Fruit fly (Drosophila melanogaster) whole organism, embryonic: ENCODE measurements around the gene CG6695.
A peak's percentile ranks its signal among the peaks of the same experiment; 100 is the strongest.

Source experiments
- BEAF-32 ChIP-seq: fragments of 200-800 bp; sonication (Bioruptor generic); optimal IDR thresholded peaks from 3 replicates; lab custom pipeline; 2017; ENCODE audit warnings: missing biosample characterization, missing genetic modification characterization, mild to moderate bottlenecking, moderate library complexity, missing genetic modification reagents
- Bgb ChIP-seq: fragments of 200-800 bp; sonication (Bioruptor generic); IDR thresholded peaks from 2 replicates; pipeline ENCODE4 v1.3.6; 2022; ENCODE audit warnings: missing biosample characterization, missing genetic modification characterization; ENCODE audit not compliant: partially characterized antibody
- C15 ChIP-seq: fragments of 200-800 bp; sonication (Bioruptor generic); IDR thresholded peaks from 3 replicates; pipeline ENCODE4 v1.3.6; 2022; ENCODE audit warnings: missing biosample characterization, missing genetic modification characterization
- CG10267 ChIP-seq: fragments of 200-800 bp; sonication (Bioruptor generic); optimal IDR thresholded peaks from 2 replicates; lab custom pipeline; 2018; ENCODE audit warnings: missing biosample characterization, mild to moderate bottlenecking, missing genetic modification characterization, moderate library complexity
- CG11093 ChIP-seq: fragments of 200-800 bp; sonication (Bioruptor generic); IDR thresholded peaks from 3 replicates; pipeline ENCODE4 v1.3.6; 2022; ENCODE audit warnings: missing biosample characterization, missing genetic modification characterization
- CG12155 ChIP-seq: fragments of 200-800 bp; sonication (Bioruptor generic); optimal IDR thresholded peaks from 3 replicates; lab custom pipeline; 2016; ENCODE audit warnings: missing biosample characterization, missing genetic modification characterization
- CG12236 ChIP-seq: fragments of 200-800 bp; sonication (Bioruptor generic); optimal IDR thresholded peaks from 2 replicates; lab custom pipeline; 2016; ENCODE audit warnings: missing biosample characterization, missing genetic modification characterization
- CG15269 ChIP-seq: fragments of 200-800 bp; sonication (Bioruptor generic); optimal IDR thresholded peaks from 2 replicates; lab custom pipeline; 2018; ENCODE audit warnings: missing biosample characterization, mild to moderate bottlenecking, missing genetic modification characterization, moderate library complexity
- CG16813 ChIP-seq: fragments of 200-800 bp; sonication (Bioruptor generic); IDR thresholded peaks from 3 replicates; pipeline ENCODE4 v1.3.6; 2022; ENCODE audit warnings: missing biosample characterization, missing genetic modification characterization; ENCODE audit not compliant: partially characterized antibody
- CG17802 ChIP-seq: fragments of 200-800 bp; sonication (Bioruptor generic); optimal IDR thresholded peaks from 2 replicates; lab custom pipeline; 2018; ENCODE audit warnings: missing biosample characterization, mild to moderate bottlenecking, missing genetic modification characterization, moderate library complexity
- CG17912 ChIP-seq: fragments of 200-800 bp; sonication (Bioruptor generic); optimal IDR thresholded peaks from 2 replicates; lab custom pipeline; 2018; ENCODE audit warnings: missing biosample characterization, mild to moderate bottlenecking, missing genetic modification characterization
- CG3281 ChIP-seq: fragments of 200-800 bp; sonication (Bioruptor generic); optimal IDR thresholded peaks from 3 replicates; lab custom pipeline; 2017; ENCODE audit warnings: missing biosample characterization, mild to moderate bottlenecking, missing genetic modification characterization
- CG7556 ChIP-seq: fragments of 200-800 bp; sonication (Bioruptor generic); optimal IDR thresholded peaks from 2 replicates; lab custom pipeline; 2017; ENCODE audit warnings: missing biosample characterization, mild to moderate bottlenecking, missing genetic modification characterization
- CG7928 ChIP-seq: fragments of 200-800 bp; sonication (Bioruptor generic); optimal IDR thresholded peaks from 2 replicates; lab custom pipeline; 2017; ENCODE audit warnings: missing biosample characterization, mild to moderate bottlenecking, missing genetic modification characterization
- CG8281 ChIP-seq: fragments of 200-800 bp; sonication (Bioruptor generic); optimal IDR thresholded peaks from 2 replicates; lab custom pipeline; 2018; ENCODE audit warnings: missing biosample characterization, mild to moderate bottlenecking, missing genetic modification characterization, moderate library complexity
- CG8765 ChIP-seq: fragments of 200-800 bp; sonication (Bioruptor generic); IDR thresholded peaks from 2 replicates; pipeline ENCODE4 v1.3.6; 2022; ENCODE audit warnings: missing biosample characterization, missing genetic modification characterization
- CG9609 ChIP-seq: fragments of 200-800 bp; sonication (Bioruptor generic); optimal IDR thresholded peaks from 3 replicates; lab custom pipeline; 2016; ENCODE audit warnings: missing biosample characterization, missing genetic modification characterization
- CoRest ChIP-seq: fragments of 200-800 bp; sonication (Bioruptor generic); optimal IDR thresholded peaks from 3 replicates; lab custom pipeline; 2018; ENCODE audit warnings: missing biosample characterization, mild to moderate bottlenecking, missing genetic modification characterization, moderate library complexity
- D19A ChIP-seq: fragments of 200-800 bp; optimal IDR thresholded peaks from 3 replicates; lab custom pipeline; 2019; ENCODE audit warnings: missing biosample characterization, mild to moderate bottlenecking, missing genetic modification characterization, moderate library complexity
- ERR ChIP-seq: fragments of 200-800 bp; sonication (Bioruptor generic); optimal IDR thresholded peaks from 2 replicates; lab custom pipeline; 2016; ENCODE audit warnings: missing biosample characterization, missing genetic modification characterization
- Ets65A ChIP-seq: fragments of 200-800 bp; sonication (Bioruptor generic); peaks from one replicate; lab custom pipeline; 2016; ENCODE audit warnings: missing biosample characterization, missing genetic modification characterization
- GATAe ChIP-seq: fragments of 200-800 bp; sonication (Bioruptor generic); conservative IDR thresholded peaks from 2 replicates; pipeline ENCODE4 v1.3.6; 2022; ENCODE audit warnings: missing biosample characterization, missing genetic modification characterization
- Jarid2 ChIP-seq: fragments of 200-800 bp; sonication (Bioruptor generic); optimal IDR thresholded peaks from 3 replicates; lab custom pipeline; 2017; ENCODE audit warnings: mild to moderate bottlenecking, missing biosample characterization, missing genetic modification reagents, missing genetic modification characterization
- Mes4 ChIP-seq: fragments of 200-800 bp; sonication (Bioruptor generic); optimal IDR thresholded peaks from 2 replicates; lab custom pipeline; 2016; ENCODE audit warnings: missing biosample characterization, missing genetic modification characterization
- Mrtf ChIP-seq: fragments of 200-800 bp; sonication (Bioruptor generic); IDR thresholded peaks from 3 replicates; pipeline ENCODE4 v1.3.6; 2022; ENCODE audit warnings: missing biosample characterization, missing genetic modification characterization
- Myb ChIP-seq: fragments of 200-800 bp; sonication (Bioruptor generic); optimal IDR thresholded peaks from 2 replicates; lab custom pipeline; 2016; ENCODE audit warnings: missing biosample characterization, missing genetic modification characterization
- Ravus ChIP-seq: fragments of 200-800 bp; sonication (Bioruptor generic); IDR thresholded peaks from 2 replicates; pipeline ENCODE4 v1.3.6; 2022; ENCODE audit warnings: missing biosample characterization, missing genetic modification characterization
- Scr ChIP-seq: fragments of 200-800 bp; sonication (Bioruptor generic); IDR thresholded peaks from 2 replicates; pipeline ENCODE4 v1.3.6; 2022; ENCODE audit warnings: missing biosample characterization, missing genetic modification characterization; ENCODE audit not compliant: partially characterized antibody
- Sin3A ChIP-seq: fragments of >200 bp; optimal IDR thresholded peaks from 2 replicates; lab custom pipeline; 2018
- Sox100B ChIP-seq: fragments of 200-800 bp; sonication (Bioruptor generic); optimal IDR thresholded peaks from 3 replicates; lab custom pipeline; 2018; ENCODE audit warnings: missing biosample characterization, mild to moderate bottlenecking, missing genetic modification characterization
- aop ChIP-seq: fragments of 200-800 bp; sonication (Bioruptor generic); IDR thresholded peaks from 2 replicates; pipeline ENCODE4 v1.3.6; 2022; ENCODE audit warnings: missing biosample characterization, missing genetic modification characterization
- ara ChIP-seq: fragments of 200-800 bp; sonication (Bioruptor generic); IDR thresholded peaks from 2 replicates; pipeline ENCODE4 v1.3.6; 2022; ENCODE audit warnings: missing biosample characterization, missing genetic modification characterization
- bigmax ChIP-seq: fragments of 200-800 bp; sonication (Bioruptor generic); optimal IDR thresholded peaks from 2 replicates; lab custom pipeline; 2018; ENCODE audit warnings: missing biosample characterization, mild to moderate bottlenecking, missing genetic modification characterization
- bowl ChIP-seq: fragments of 200-800 bp; sonication (Bioruptor generic); IDR thresholded peaks from 2 replicates; pipeline ENCODE4 v1.3.6; 2022; ENCODE audit warnings: missing biosample characterization, missing genetic modification characterization
- cad ChIP-seq: fragments of >200 bp; optimal IDR thresholded peaks from 2 replicates; lab custom pipeline; 2017; ENCODE audit warnings: missing biosample characterization, missing genetic modification characterization
- cato ChIP-seq: fragments of 200-800 bp; sonication (Bioruptor generic); optimal IDR thresholded peaks from 2 replicates; lab custom pipeline; 2016; ENCODE audit warnings: missing biosample characterization, missing genetic modification characterization, borderline replicate concordance
- crol ChIP-seq: fragments of 200-800 bp; sonication (Bioruptor generic); IDR thresholded peaks from 2 replicates; pipeline ENCODE4 v1.3.6; 2022; ENCODE audit warnings: missing biosample characterization, missing genetic modification characterization
- fd102C ChIP-seq: fragments of 200-800 bp; sonication (Bioruptor generic); optimal IDR thresholded peaks from 2 replicates; lab custom pipeline; 2018; ENCODE audit warnings: missing biosample characterization, mild to moderate bottlenecking, missing genetic modification characterization, moderate library complexity
- gce ChIP-seq: fragments of 200-800 bp; sonication (Bioruptor generic); IDR thresholded peaks from 3 replicates; pipeline ENCODE4 v1.3.6; 2022; ENCODE audit warnings: missing biosample characterization, missing genetic modification characterization
- inv ChIP-seq: fragments of 200-800 bp; sonication (Bioruptor generic); IDR thresholded peaks from 2 replicates; pipeline ENCODE4 v1.3.6; 2022; ENCODE audit warnings: missing biosample characterization, missing genetic modification characterization; ENCODE audit not compliant: partially characterized antibody
- jigr1 ChIP-seq: fragments of 200-800 bp; sonication (Bioruptor generic); IDR thresholded peaks from 3 replicates; pipeline ENCODE4 v1.3.6; 2022; ENCODE audit warnings: missing biosample characterization, missing genetic modification characterization
- nerfin-2 ChIP-seq: fragments of 200-800 bp; sonication (Bioruptor generic); IDR thresholded peaks from 2 replicates; pipeline ENCODE4 v1.3.6; 2022; ENCODE audit warnings: missing biosample characterization, missing genetic modification characterization; ENCODE audit not compliant: partially characterized antibody
- pfk ChIP-seq: fragments of 200-800 bp; sonication (Bioruptor generic); optimal IDR thresholded peaks from 2 replicates; lab custom pipeline; 2018; ENCODE audit warnings: missing biosample characterization, mild to moderate bottlenecking, missing genetic modification characterization, moderate library complexity
- pho ChIP-seq: fragments of 200-800 bp; sonication (Bioruptor generic); optimal IDR thresholded peaks from 2 replicates; lab custom pipeline; 2016; ENCODE audit warnings: missing biosample characterization, missing genetic modification characterization
- psq ChIP-seq: fragments of 200-800 bp; sonication (Bioruptor generic); optimal IDR thresholded peaks from 2 replicates; lab custom pipeline; 2017; ENCODE audit warnings: missing biosample characterization, missing genetic modification characterization
- row ChIP-seq: fragments of 200-800 bp; sonication (Bioruptor generic); IDR thresholded peaks from 3 replicates; pipeline ENCODE4 v1.3.6; 2022; ENCODE audit warnings: missing biosample characterization, missing genetic modification characterization
- sc ChIP-seq, 3 experiments: fragments of >200 bp in 2 of 3; fragments of 200-800 bp in 1 of 3; sonication (Bioruptor generic) in 1 of 3; optimal IDR thresholded peaks; 2 replicates in 2 of 3; 3 replicates in 1 of 3; lab custom pipeline; 2017; ENCODE audit warnings: mild to moderate bottlenecking in 1 of 3, missing biosample characterization in 1 of 3, missing genetic modification characterization in 1 of 3, missing genetic modification reagents in 1 of 3
- shn ChIP-seq: fragments of 200-800 bp; sonication (Bioruptor generic); optimal IDR thresholded peaks from 3 replicates; lab custom pipeline; 2016; ENCODE audit warnings: missing biosample characterization, missing genetic modification characterization
- slou ChIP-seq: fragments of 200-800 bp; sonication (Bioruptor generic); optimal IDR thresholded peaks from 3 replicates; lab custom pipeline; 2016; ENCODE audit warnings: missing biosample characterization, missing genetic modification characterization
- sqz ChIP-seq: fragments of 200-800 bp; sonication (Bioruptor generic); optimal IDR thresholded peaks from 3 replicates; lab custom pipeline; 2018; ENCODE audit warnings: missing biosample characterization, mild to moderate bottlenecking, missing genetic modification characterization
- trh ChIP-seq: fragments of 200-800 bp; sonication (Bioruptor generic); optimal IDR thresholded peaks from 2 replicates; lab custom pipeline; 2016; ENCODE audit warnings: missing biosample characterization, missing genetic modification characterization

CG6695 gene

DNA sequence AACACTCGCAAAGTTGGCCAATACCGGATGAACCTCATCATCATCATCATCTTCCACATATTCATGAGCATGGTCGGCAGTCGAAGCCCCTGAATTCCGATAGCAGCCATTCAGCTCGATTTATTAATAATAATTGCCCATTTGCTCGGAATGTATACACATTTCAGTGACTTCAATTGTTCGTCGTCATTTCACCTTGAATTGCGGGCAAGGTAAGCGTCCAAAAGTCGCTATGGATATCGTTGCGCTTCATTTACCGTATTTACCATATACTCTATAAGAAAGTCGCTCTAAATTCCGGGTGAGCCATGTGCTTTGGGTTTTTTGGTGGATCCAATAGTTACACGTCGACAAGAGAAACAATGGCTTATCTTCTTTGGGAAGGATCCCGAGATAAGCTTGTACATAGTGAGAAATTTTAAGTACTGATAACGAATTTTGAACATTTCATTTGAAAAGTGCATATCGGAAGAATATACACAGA, 28.9 kb upstream of the CG6695 start (continued):
- no peak for TF ChIP-seq trh
- peak; percentile 2 for TF ChIP-seq CG7556 (GFP tag; lab: Kevin White, UChicago)
- no peak for TF ChIP-seq Sox100B (GFP tag; lab: Kevin White, UChicago)
- TF ChIP-seq CG9609 = no peak
- TF ChIP-seq inv (GFP tag; lab: Robert Waterston, UW) = no peak
- TF ChIP-seq CG11093 (GFP tag; lab: Robert Waterston, UW) = 0 out of 3 replicates have a peak, but pooled peaks have one; percentile 14
- TF ChIP-seq Jarid2 (GFP tag; lab: Kevin White, UChicago) = no peak
- TF ChIP-seq nerfin-2 (GFP tag; lab: Robert Waterston, UW) = no peak
- TF ChIP-seq cato = no peak
- no peak for TF ChIP-seq Ravus
- no peak; the same call in 2 of the 3 replicates for TF ChIP-seq Mrtf (GFP tag; lab: Robert Waterston, UW)
- no peak for TF ChIP-seq BEAF-32 (GFP tag; lab: Kevin White, UChicago)
- peak; percentile 68 for TF ChIP-seq CG15269 (tag; lab: Kevin White, UChicago)
- TF ChIP-seq Scr = no peak
- no peak for TF ChIP-seq sc (optimal IDR thresholded peaks at IDR 0.05; lab: Kevin White, UChicago)
- TF ChIP-seq sc (GFP tag; optimal IDR thresholded peaks at IDR 0.05; lab: Kevin White, UChicago) = no peak
- TF ChIP-seq sqz (GFP tag; lab: Kevin White, UChicago) = no peak
- TF ChIP-seq ERR (GFP tag; lab: Kevin White, UChicago) = no peak
- TF ChIP-seq slou (GFP tag; lab: Kevin White, UChicago) = no peak
- TF ChIP-seq shn = peak; percentile 19
- no peak for TF ChIP-seq cad (GFP tag; lab: Kevin White, UChicago)
- no peak for TF ChIP-seq Ets65A
- no peak for TF ChIP-seq CG10267
- TF ChIP-seq CG12155 = no peak
- no peak for TF ChIP-seq CG16813 (GFP tag; lab: Robert Waterston, UW)
- TF ChIP-seq ara (GFP tag; lab: Robert Waterston, UW) = no peak
- TF ChIP-seq Sin3A (lab: Kevin White, UChicago) = no peak
- no peak for TF ChIP-seq CG12236 (GFP tag; lab: Kevin White, UChicago)
- TF ChIP-seq GATAe (GFP tag; lab: Robert Waterston, UW) = no peak
- TF ChIP-seq Bgb (GFP tag; lab: Robert Waterston, UW) = no peak
- peak; percentile 64 for TF ChIP-seq row (GFP tag; lab: Robert Waterston, UW)
- peak; percentile 95 for TF ChIP-seq D19A (tag; lab: Kevin White, UChicago)
- no peak for TF ChIP-seq gce (GFP tag; lab: Robert Waterston, UW)
- TF ChIP-seq CG8281 (tag; lab: Kevin White, UChicago) = peak; percentile 5
- no peak for TF ChIP-seq C15 (GFP tag; lab: Robert Waterston, UW)
- TF ChIP-seq bowl (GFP tag; lab: Robert Waterston, UW) = 0 out of 2 replicates have a peak, but pooled peaks have one; percentile 19
- no peak for TF ChIP-seq CG17802 (tag; lab: Kevin White, UChicago)
- TF ChIP-seq CG17912 (GFP tag; lab: Kevin White, UChicago) = no peak
- no peak for TF ChIP-seq CoRest
- no peak for TF ChIP-seq CG7928
- no peak for TF ChIP-seq Myb (GFP tag; lab: Kevin White, UChicago)
- no peak for TF ChIP-seq jigr1 (GFP tag; lab: Robert Waterston, UW)
- TF ChIP-seq aop (GFP tag; lab: Robert Waterston, UW) = no peak
- peak; percentile 18 for TF ChIP-seq pho (GFP tag; lab: Kevin White, UChicago)
- TF ChIP-seq CG8765 (GFP tag; lab: Robert Waterston, UW) = no peak
- TF ChIP-seq bigmax = no peak
- TF ChIP-seq fd102C (GFP tag; lab: Kevin White, UChicago) = no peak
- no peak for TF ChIP-seq psq (GFP tag; lab: Kevin White, UChicago)
- TF ChIP-seq Mes4 (GFP tag; lab: Kevin White, UChicago) = no peak
- no peak for TF ChIP-seq crol (GFP tag; lab: Robert Waterston, UW)
- peak; percentile 42 for TF ChIP-seq CG3281 (GFP tag; lab: Kevin White, UChicago)
- no peak for TF ChIP-seq pfk (GFP tag; lab: Kevin White, UChicago)
